Worm (Caenorhabditis elegans) whole organism, late embryonic: ENCODE data around the gene nlp-1.

Experiments
- C08G9.2 ChIP-seq: sonication (generic microtip); optimal IDR thresholded peaks from 2 replicates; lab custom pipeline; 2016; ENCODE audit warnings: mild to moderate bottlenecking, missing genetic modification characterization, moderate library complexity, missing compliant biosample characterization
- F13H6.1 ChIP-seq: sonication (generic microtip); optimal IDR thresholded peaks from 2 replicates; lab custom pipeline; 2016; ENCODE audit warnings: missing genetic modification characterization, missing compliant biosample characterization
- K02D7.2 ChIP-seq: sonication (generic microtip); optimal IDR thresholded peaks from 2 replicates; lab custom pipeline; 2017; ENCODE audit warnings: mild to moderate bottlenecking, missing genetic modification characterization, missing compliant biosample characterization
- K09A11.1 ChIP-seq: sonication (generic microtip); optimal IDR thresholded peaks from 2 replicates; lab custom pipeline; 2017; ENCODE audit warnings: antibody characterized with exemption, mild to moderate bottlenecking, missing genetic modification characterization, missing compliant biosample characterization; ENCODE audit not compliant: insufficient read depth
- T23F11.4 ChIP-seq: fragments of 200-800 bp; sonication (Bioruptor generic); optimal IDR thresholded peaks from 2 replicates; lab custom pipeline; 2018; ENCODE audit warnings: mild to moderate bottlenecking, missing genetic modification characterization, missing compliant biosample characterization
- Y22D7AL.16 ChIP-seq: sonication (generic microtip); optimal IDR thresholded peaks from 2 replicates; lab custom pipeline; 2016; ENCODE audit warnings: missing genetic modification characterization, missing compliant biosample characterization
- ahr-1 ChIP-seq: sonication (generic microtip); optimal IDR thresholded peaks from 2 replicates; lab custom pipeline; 2016; ENCODE audit warnings: missing genetic modification characterization, missing compliant biosample characterization
- ceh-14 ChIP-seq: sonication (generic microtip); optimal IDR thresholded peaks from 2 replicates; lab custom pipeline; 2016; ENCODE audit warnings: missing genotype, missing genetic modification characterization, missing compliant biosample characterization
- ceh-18 ChIP-seq: sonication (generic microtip); optimal IDR thresholded peaks from 2 replicates; lab custom pipeline; 2016; ENCODE audit warnings: missing genetic modification characterization, missing compliant biosample characterization
- ceh-2 ChIP-seq: sonication (generic microtip); optimal IDR thresholded peaks from 2 replicates; lab custom pipeline; 2016; ENCODE audit warnings: missing genotype, missing genetic modification characterization, missing compliant biosample characterization
- ceh-22 ChIP-seq: sonication (generic microtip); optimal IDR thresholded peaks from 2 replicates; lab custom pipeline; 2017; ENCODE audit warnings: missing biosample characterization, missing genetic modification characterization
- ceh-24 ChIP-seq: sonication (generic microtip); optimal IDR thresholded peaks from 2 replicates; lab custom pipeline; 2016; ENCODE audit warnings: mild to moderate bottlenecking, missing genetic modification characterization, missing compliant biosample characterization
- ceh-30 ChIP-seq: fragments of 150-350 bp; optimal IDR thresholded peaks from 2 replicates; lab custom pipeline; 2014; ENCODE audit warnings: missing biosample characterization, missing genetic modification characterization
- ceh-34 ChIP-seq: sonication (generic microtip); optimal IDR thresholded peaks from 2 replicates; lab custom pipeline; 2016; ENCODE audit warnings: mild to moderate bottlenecking, missing genetic modification characterization, missing compliant biosample characterization
- ceh-45 ChIP-seq: fragments of 200-800 bp; sonication (Bioruptor generic); IDR thresholded peaks from 2 replicates; pipeline ENCODE4 v1.3.6; 2022; ENCODE audit warnings: missing genetic modification reagents, missing genetic modification characterization, missing compliant biosample characterization
- ceh-48 ChIP-seq: sonication (generic microtip); optimal IDR thresholded peaks from 2 replicates; lab custom pipeline; 2016; ENCODE audit warnings: missing genetic modification characterization, inconsistent platforms, missing compliant biosample characterization
- ceh-6 ChIP-seq: fragments of 200-800 bp; sonication (Bioruptor generic); optimal IDR thresholded peaks from 2 replicates; lab custom pipeline; 2018; ENCODE audit warnings: mild to moderate bottlenecking, missing genetic modification characterization, missing compliant biosample characterization
- ceh-9 ChIP-seq: sonication (generic microtip); optimal IDR thresholded peaks from 2 replicates; lab custom pipeline; 2016; ENCODE audit warnings: mild to moderate bottlenecking, missing genetic modification characterization, inconsistent platforms, missing compliant biosample characterization
- che-1 ChIP-seq: sonication (generic microtip); optimal IDR thresholded peaks from 2 replicates; lab custom pipeline; 2016; ENCODE audit warnings: mild to moderate bottlenecking, missing genetic modification characterization, missing compliant biosample characterization
- dve-1 ChIP-seq: sonication (generic microtip); optimal IDR thresholded peaks from 2 replicates; lab custom pipeline; 2017; ENCODE audit warnings: antibody characterized with exemption, mild to moderate bottlenecking, missing genetic modification characterization, missing compliant biosample characterization
- elt-2 ChIP-seq: sonication (generic microtip); optimal IDR thresholded peaks from 2 replicates; lab custom pipeline; 2016; ENCODE audit warnings: missing genetic modification reagents, missing genetic modification characterization, missing compliant biosample characterization
- elt-4 ChIP-seq: sonication (generic microtip); optimal IDR thresholded peaks from 2 replicates; lab custom pipeline; 2016; ENCODE audit warnings: missing genetic modification characterization, missing compliant biosample characterization
- gmeb-2 ChIP-seq: sonication (generic microtip); optimal IDR thresholded peaks from 2 replicates; lab custom pipeline; 2016; ENCODE audit warnings: missing genetic modification characterization, inconsistent platforms, missing compliant biosample characterization
- hlh-13 ChIP-seq: fragments of 200-800 bp; sonication (Bioruptor generic); optimal IDR thresholded peaks from 2 replicates; lab custom pipeline; 2018; ENCODE audit warnings: mild to moderate bottlenecking, missing genetic modification characterization, missing compliant biosample characterization
- hlh-15 ChIP-seq: sonication (generic microtip); optimal IDR thresholded peaks from 2 replicates; lab custom pipeline; 2016; ENCODE audit warnings: missing genetic modification characterization, missing compliant biosample characterization
- hlh-30 ChIP-seq: sonication (generic microtip); optimal IDR thresholded peaks from 2 replicates; lab custom pipeline; 2017; ENCODE audit warnings: antibody characterized with exemption, missing genetic modification characterization, missing compliant biosample characterization; ENCODE audit not compliant: insufficient read depth
- hlh-6 ChIP-seq: sonication (generic microtip); optimal IDR thresholded peaks from 2 replicates; lab custom pipeline; 2016; ENCODE audit warnings: missing genotype, missing genetic modification characterization, missing compliant biosample characterization
- lim-6 ChIP-seq: sonication (generic microtip); optimal IDR thresholded peaks from 2 replicates; lab custom pipeline; 2016; ENCODE audit warnings: missing genetic modification characterization, missing compliant biosample characterization
- madf-2 ChIP-seq: sonication (generic microtip); optimal IDR thresholded peaks from 2 replicates; lab custom pipeline; 2017; ENCODE audit warnings: missing genetic modification characterization, missing compliant biosample characterization
- mec-3 ChIP-seq: sonication (generic microtip); optimal IDR thresholded peaks from 2 replicates; lab custom pipeline; 2016; ENCODE audit warnings: borderline replicate concordance, missing genetic modification characterization, missing compliant biosample characterization
- nhr-11 ChIP-seq: fragments of 150-350 bp; optimal IDR thresholded peaks from 2 replicates; lab custom pipeline; 2014; ENCODE audit warnings: missing biosample characterization, missing genetic modification characterization
- odd-2 ChIP-seq: sonication (generic microtip); optimal IDR thresholded peaks from 2 replicates; lab custom pipeline; 2017; ENCODE audit warnings: antibody characterized with exemption, mild to moderate bottlenecking, missing genetic modification characterization, missing compliant biosample characterization
- pag-3 ChIP-seq: sonication (generic microtip); optimal IDR thresholded peaks from 2 replicates; lab custom pipeline; 2016; ENCODE audit warnings: missing compliant biosample characterization, missing genetic modification characterization, borderline replicate concordance
- pat-9 ChIP-seq: fragments of 200-800 bp; sonication (Bioruptor generic); optimal IDR thresholded peaks from 2 replicates; lab custom pipeline; 2018; ENCODE audit warnings: mild to moderate bottlenecking, missing genetic modification characterization, moderate library complexity, missing compliant biosample characterization
- pax-1 ChIP-seq: fragments of 150-350 bp; optimal IDR thresholded peaks from 2 replicates; lab custom pipeline; 2014; ENCODE audit warnings: missing biosample characterization, missing genetic modification characterization
- pha-4 ChIP-seq: fragments of 150-350 bp; optimal IDR thresholded peaks from 2 replicates; lab custom pipeline; 2018; ENCODE audit warnings: missing biosample characterization, missing genetic modification reagents, missing genetic modification characterization
- pqm-1 ChIP-seq: sonication (generic microtip); optimal IDR thresholded peaks from 2 replicates; lab custom pipeline; 2016; ENCODE audit warnings: missing genetic modification characterization, missing compliant biosample characterization
- pros-1 ChIP-seq: fragments of 150-350 bp; optimal IDR thresholded peaks from 2 replicates; lab custom pipeline; 2014; ENCODE audit warnings: missing biosample characterization, missing genetic modification reagents, missing genetic modification characterization
- rnt-1 ChIP-seq: sonication (generic microtip); optimal IDR thresholded peaks from 2 replicates; lab custom pipeline; 2016; ENCODE audit warnings: missing genetic modification characterization, missing compliant biosample characterization
- sdc-2 ChIP-seq: sonication (generic microtip); optimal IDR thresholded peaks from 2 replicates; lab custom pipeline; 2016; ENCODE audit warnings: missing genotype, missing genetic modification characterization, missing compliant biosample characterization
- sox-2 ChIP-seq: fragments of 200-800 bp; sonication (Bioruptor generic); IDR thresholded peaks from 2 replicates; pipeline ENCODE4 v1.3.6; 2022; ENCODE audit warnings: missing genetic modification reagents, missing genetic modification characterization, missing compliant biosample characterization
- tbx-2 ChIP-seq: sonication (generic microtip); optimal IDR thresholded peaks from 2 replicates; lab custom pipeline; 2016; ENCODE audit warnings: missing genetic modification characterization, missing compliant biosample characterization
- tbx-7 ChIP-seq: sonication (generic microtip); optimal IDR thresholded peaks from 2 replicates; lab custom pipeline; 2016; ENCODE audit warnings: missing genotype, missing genetic modification characterization, missing compliant biosample characterization
- ttx-3 ChIP-seq: sonication (generic microtip); optimal IDR thresholded peaks from 2 replicates; lab custom pipeline; 2016; ENCODE audit warnings: missing genetic modification reagents, missing genetic modification characterization, missing compliant biosample characterization
- unc-3 ChIP-seq, 2 experiments: fragments of 200-800 bp in 1 of 2; sonication (Bioruptor generic) in 1 of 2; sonication (generic microtip) in 1 of 2; conservative IDR thresholded peaks in 1 of 2; optimal IDR thresholded peaks in 1 of 2; 2 replicates each; pipeline versions ENCODE4 v1.3.6 to Lab custom; 2016 to 2022; ENCODE audit warnings: missing compliant biosample characterization in 2 of 2, missing genetic modification characterization in 2 of 2, missing genetic modification reagents in 1 of 2
- unc-42 ChIP-seq: sonication (generic microtip); optimal IDR thresholded peaks from 2 replicates; lab custom pipeline; 2016; ENCODE audit warnings: missing genotype, missing genetic modification characterization, missing compliant biosample characterization
- unc-55 ChIP-seq: sonication (generic microtip); optimal IDR thresholded peaks from 2 replicates; lab custom pipeline; 2017; ENCODE audit warnings: missing biosample characterization, missing genetic modification reagents, missing genetic modification characterization
- unc-86 ChIP-seq: sonication (generic microtip); optimal IDR thresholded peaks from 2 replicates; lab custom pipeline; 2016; ENCODE audit warnings: missing genetic modification characterization, missing compliant biosample characterization
- zip-5 ChIP-seq: sonication (generic microtip); optimal IDR thresholded peaks from 2 replicates; lab custom pipeline; 2016; ENCODE audit warnings: missing genetic modification characterization, missing compliant biosample characterization
- ztf-16 ChIP-seq: sonication (generic microtip); optimal IDR thresholded peaks from 2 replicates; lab custom pipeline; 2017; ENCODE audit warnings: missing genetic modification characterization, missing compliant biosample characterization

nlp-1 gene

DNA sequence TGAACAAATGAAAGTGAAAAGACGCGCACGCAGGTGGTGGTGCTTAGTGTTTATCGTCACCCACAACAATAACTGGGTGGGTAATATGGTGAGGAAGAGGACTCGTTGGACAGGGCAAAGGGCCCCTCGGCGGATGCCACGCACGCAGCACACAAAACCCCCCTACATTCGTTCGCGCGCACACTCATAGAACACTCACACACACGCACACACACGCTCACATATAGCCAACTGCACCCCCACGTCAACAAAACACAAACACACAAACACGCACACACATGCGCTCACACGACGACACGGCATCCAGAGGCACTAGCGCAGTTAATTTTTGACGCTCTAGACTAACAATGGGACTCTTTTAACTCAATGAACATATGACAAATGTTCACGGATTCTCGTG is 33.2 kb upstream of the nlp-1 start (continued):
- TF ChIP-seq hlh-13 (GFP tag; lab: Kevin White, UChicago) (no peak), ceh-2 (tag; lab: Kevin White, UChicago) (no peak), tbx-2 (peak; percentile 79), ttx-3 (no peak), elt-2 (peak; percentile 28), ceh-30 (no peak), ceh-24 (tag; lab: Kevin White, UChicago) (no peak), ceh-6 (GFP tag; lab: Kevin White, UChicago) (no peak), unc-86 (tag; lab: Kevin White, UChicago) (no peak), pag-3 (tag; lab: Kevin White, UChicago) (no peak), F13H6.1 (tag; lab: Kevin White, UChicago) (no peak), sox-2 (peak; percentile 37; the same call in 1 of the 2 replicates), elt-4 (no peak), mec-3 (no peak), K02D7.2 (tag; lab: Kevin White, UChicago) (no peak), odd-2 (no peak), madf-2 (tag; lab: Kevin White, UChicago) (peak; percentile 41), ceh-48 (no peak), K09A11.1 (tag; lab: Kevin White, UChicago) (no peak), lim-6 (tag; lab: Kevin White, UChicago) (no peak), dve-1 (no peak), gmeb-2 (tag; lab: Kevin White, UChicago) (no peak), ztf-16 (tag; lab: Kevin White, UChicago) (no peak), pqm-1 (no peak), unc-55 (peak; percentile 55), T23F11.4 (GFP tag; lab: Kevin White, UChicago) (no peak), ceh-14 (no peak), ahr-1 (tag; lab: Kevin White, UChicago) (no peak), pax-1 (tag; lab: Kevin White, UChicago) (no peak), Y22D7AL.16 (tag; lab: Kevin White, UChicago) (no peak), C08G9.2 (tag; lab: Kevin White, UChicago) (peak; percentile 33), rnt-1 (tag; lab: Kevin White, UChicago) (peak; percentile 39), sdc-2 (tag; lab: Kevin White, UChicago) (peak; percentile 74), nhr-11 (tag; lab: Kevin White, UChicago) (no peak), ceh-9 (tag; lab: Kevin White, UChicago) (no peak), pha-4 (tag; lab: Kevin White, UChicago) (no peak), tbx-7 (tag; lab: Kevin White, UChicago) (no peak), ceh-18 (tag; lab: Kevin White, UChicago) (peak; percentile 51), hlh-15 (no peak), ceh-45 (GFP tag; lab: Robert Waterston, UW) (no peak), hlh-30 (tag; lab: Kevin White, UChicago) (no peak), hlh-6 (tag; lab: Kevin White, UChicago) (peak; percentile 2)
- TF ChIP-seq, all 69 proteins: peak for 20

ce11 chrX:3695826-3696225 is 31.5 kb upstream of the nlp-1 start:
- TF ChIP-seq ceh-18 (tag; lab: Kevin White, UChicago) (no peak), pax-1 (tag; lab: Kevin White, UChicago) (no peak), ceh-2 (tag; lab: Kevin White, UChicago) (no peak), ceh-22 (tag; lab: Kevin White, UChicago) (no peak), unc-42 (tag; lab: Kevin White, UChicago) (no peak), hlh-30 (tag; lab: Kevin White, UChicago) (no peak), pat-9 (tag; lab: Kevin White, UChicago) (no peak), che-1 (tag; lab: Kevin White, UChicago) (no peak), tbx-7 (tag; lab: Kevin White, UChicago) (no peak), unc-3 (GFP tag; conservative IDR thresholded peaks at IDR 0.05; lab: Robert Waterston, UW) (no peak), unc-3 (tag; optimal IDR thresholded peaks at IDR 0.05; lab: Kevin White, UChicago) (no peak), ceh-24 (tag; lab: Kevin White, UChicago) (no peak), pros-1 (tag; lab: Kevin White, UChicago) (no peak), mec-3 (no peak), pag-3 (tag; lab: Kevin White, UChicago) (no peak), zip-5 (tag; lab: Kevin White, UChicago) (no peak), ceh-34 (tag; lab: Kevin White, UChicago) (no peak)
